Fruit fly (Drosophila melanogaster) whole organism, prepupa: ENCODE measurements around the gene Tektin-A.
A peak's percentile ranks its signal among the peaks of the same experiment; 100 is the strongest.

Source experiments
- CG11762 ChIP-seq: fragments of 200-800 bp; sonication (Bioruptor generic); optimal IDR thresholded peaks from 3 replicates; lab custom pipeline; 2016; ENCODE audit warnings: missing biosample characterization, missing genetic modification characterization; ENCODE audit not compliant: insufficient read depth
- CG11902 ChIP-seq: fragments of 200-800 bp; sonication (Bioruptor generic); optimal IDR thresholded peaks from 3 replicates; lab custom pipeline; 2016; ENCODE audit warnings: missing biosample characterization, missing genetic modification characterization
- CG15336 ChIP-seq: fragments of 200-800 bp; sonication (Bioruptor generic); IDR thresholded peaks from 2 replicates; pipeline ENCODE4 v1.3.6; 2022; ENCODE audit warnings: missing biosample characterization, missing genetic modification characterization
- CG16779 ChIP-seq: fragments of 200-800 bp; sonication (Bioruptor generic); optimal IDR thresholded peaks from 3 replicates; lab custom pipeline; 2017; ENCODE audit warnings: missing biosample characterization, mild to moderate bottlenecking, missing genetic modification characterization
- CG3032 ChIP-seq: fragments of 200-800 bp; optimal IDR thresholded peaks from 2 replicates; lab custom pipeline; 2019; ENCODE audit warnings: missing biosample characterization, mild to moderate bottlenecking, missing genetic modification characterization, moderate library complexity
- CG31627 ChIP-seq: fragments of 200-800 bp; sonication (Bioruptor generic); optimal IDR thresholded peaks from 3 replicates; lab custom pipeline; 2016; ENCODE audit warnings: missing biosample characterization, missing genetic modification characterization
- CG32006 ChIP-seq: fragments of 200-800 bp; sonication (Bioruptor generic); optimal IDR thresholded peaks from 3 replicates; lab custom pipeline; 2017; ENCODE audit warnings: missing biosample characterization, mild to moderate bottlenecking, missing genetic modification characterization
- CG3919 ChIP-seq: fragments of 200-800 bp; sonication (Bioruptor generic); optimal IDR thresholded peaks from 3 replicates; lab custom pipeline; 2016; ENCODE audit warnings: missing biosample characterization, missing genetic modification characterization
- CG4318 ChIP-seq: fragments of 200-800 bp; sonication (Bioruptor generic); optimal IDR thresholded peaks from 3 replicates; lab custom pipeline; 2017; ENCODE audit warnings: missing biosample characterization, mild to moderate bottlenecking, missing genetic modification characterization
- CG6163 ChIP-seq: fragments of 200-800 bp; sonication (Bioruptor generic); IDR thresholded peaks from 3 replicates; pipeline ENCODE4 v1.3.6; 2022; ENCODE audit warnings: missing biosample characterization, missing genetic modification characterization
- CG6276 ChIP-seq: fragments of 200-800 bp; sonication (Bioruptor generic); optimal IDR thresholded peaks from 2 replicates; lab custom pipeline; 2017; ENCODE audit warnings: missing biosample characterization, mild to moderate bottlenecking, missing genetic modification characterization
- CG6854 ChIP-seq: fragments of 200-800 bp; sonication (Bioruptor generic); optimal IDR thresholded peaks from 2 replicates; lab custom pipeline; 2017; ENCODE audit warnings: missing biosample characterization, mild to moderate bottlenecking, missing genetic modification characterization
- CG8319 ChIP-seq: fragments of 200-800 bp; sonication (Bioruptor generic); optimal IDR thresholded peaks from 3 replicates; lab custom pipeline; 2016; ENCODE audit warnings: missing biosample characterization, missing genetic modification characterization
- CG8632 ChIP-seq: fragments of 200-800 bp; sonication (Bioruptor generic); optimal IDR thresholded peaks from 3 replicates; lab custom pipeline; 2016; ENCODE audit warnings: missing biosample characterization, missing genetic modification characterization
- CG9139 ChIP-seq: fragments of 200-800 bp; sonication (Bioruptor generic); optimal IDR thresholded peaks from 3 replicates; lab custom pipeline; 2017; ENCODE audit warnings: missing biosample characterization, mild to moderate bottlenecking, missing genetic modification characterization
- Eip78C ChIP-seq: fragments of 200-800 bp; sonication (Bioruptor generic); peaks from one replicate; lab custom pipeline; 2016; ENCODE audit warnings: missing biosample characterization, missing genetic modification characterization
- Eip93F ChIP-seq: fragments of 200-800 bp; sonication (Bioruptor generic); optimal IDR thresholded peaks from 2 replicates; lab custom pipeline; 2016; ENCODE audit warnings: missing biosample characterization, mild to moderate bottlenecking, missing genetic modification characterization
- Ets21C ChIP-seq: fragments of 200-800 bp; sonication (Bioruptor generic); optimal IDR thresholded peaks from 3 replicates; lab custom pipeline; 2016; ENCODE audit warnings: missing biosample characterization, missing genetic modification characterization
- Ets96B ChIP-seq: fragments of 200-800 bp; optimal IDR thresholded peaks from 2 replicates; lab custom pipeline; 2019; ENCODE audit warnings: missing biosample characterization, mild to moderate bottlenecking, missing genetic modification characterization, moderate library complexity
- Gug ChIP-seq: fragments of 200-800 bp; sonication (Bioruptor generic); IDR thresholded peaks from 2 replicates; pipeline ENCODE4 v1.3.6; 2022; ENCODE audit warnings: missing biosample characterization, missing genetic modification characterization
- Hr39 ChIP-seq: fragments of 200-800 bp; sonication (Bioruptor generic); optimal IDR thresholded peaks from 2 replicates; lab custom pipeline; 2016; ENCODE audit warnings: missing biosample characterization, missing genetic modification characterization
- Met ChIP-seq: fragments of 200-800 bp; sonication (Bioruptor generic); optimal IDR thresholded peaks from 3 replicates; lab custom pipeline; 2016; ENCODE audit warnings: missing biosample characterization, missing genetic modification characterization
- OdsH ChIP-seq: fragments of 200-800 bp; sonication (Bioruptor generic); optimal IDR thresholded peaks from 3 replicates; lab custom pipeline; 2016; ENCODE audit warnings: missing biosample characterization, missing genetic modification characterization
- Smox ChIP-seq: fragments of 200-800 bp; sonication (Bioruptor generic); optimal IDR thresholded peaks from 3 replicates; lab custom pipeline; 2016; ENCODE audit warnings: missing biosample characterization, missing genetic modification characterization
- Sox102F ChIP-seq: fragments of 200-800 bp; sonication (Bioruptor generic); optimal IDR thresholded peaks from 2 replicates; lab custom pipeline; 2016; ENCODE audit warnings: missing biosample characterization, mild to moderate bottlenecking, missing genetic modification characterization
- Sox14 ChIP-seq: fragments of 200-800 bp; sonication (Bioruptor generic); optimal IDR thresholded peaks from 3 replicates; lab custom pipeline; 2016; ENCODE audit warnings: missing biosample characterization, missing genetic modification characterization
- achi ChIP-seq: fragments of 200-800 bp; sonication (Bioruptor generic); optimal IDR thresholded peaks from 3 replicates; lab custom pipeline; 2016; ENCODE audit warnings: missing biosample characterization, missing genetic modification characterization
- dac ChIP-seq: fragments of 200-800 bp; sonication (Bioruptor generic); optimal IDR thresholded peaks from 2 replicates; lab custom pipeline; 2017; ENCODE audit warnings: missing biosample characterization, mild to moderate bottlenecking, missing genetic modification characterization
- dsx ChIP-seq: fragments of 200-800 bp; optimal IDR thresholded peaks from 3 replicates; lab custom pipeline; 2019; ENCODE audit warnings: missing biosample characterization, mild to moderate bottlenecking, missing genetic modification characterization, moderate library complexity; ENCODE audit not compliant: poor library complexity, severe bottlenecking
- eg ChIP-seq: fragments of 200-800 bp; sonication (Bioruptor generic); IDR thresholded peaks from 3 replicates; pipeline ENCODE4 v1.3.6; 2022; ENCODE audit warnings: missing biosample characterization, missing genetic modification characterization
- fd85E ChIP-seq: fragments of 200-800 bp; sonication (Bioruptor generic); optimal IDR thresholded peaks from 3 replicates; lab custom pipeline; 2016; ENCODE audit warnings: missing biosample characterization, missing genetic modification characterization
- fkh ChIP-seq: fragments of 200-800 bp; sonication (Bioruptor generic); optimal IDR thresholded peaks from 3 replicates; lab custom pipeline; 2017; ENCODE audit warnings: missing biosample characterization, mild to moderate bottlenecking, missing genetic modification characterization, moderate library complexity
- lz ChIP-seq: fragments of 200-800 bp; sonication (Bioruptor generic); optimal IDR thresholded peaks from 3 replicates; lab custom pipeline; 2016; ENCODE audit warnings: missing biosample characterization, missing genetic modification characterization
- pdm3 ChIP-seq: fragments of 200-800 bp; sonication (Bioruptor generic); optimal IDR thresholded peaks from 3 replicates; lab custom pipeline; 2016; ENCODE audit warnings: missing biosample characterization, missing genetic modification characterization
- salr ChIP-seq, 2 experiments: fragments of 200-800 bp; sonication (Bioruptor generic); optimal IDR thresholded peaks; 3 replicates each; lab custom pipeline; 2016 to 2018; ENCODE audit warnings: missing biosample characterization in 2 of 2, missing genetic modification characterization in 2 of 2, mild to moderate bottlenecking in 1 of 2
- spab ChIP-seq: fragments of 200-800 bp; sonication (Bioruptor generic); optimal IDR thresholded peaks from 2 replicates; lab custom pipeline; 2017; ENCODE audit warnings: missing biosample characterization, mild to moderate bottlenecking, missing genetic modification characterization, missing genetic modification reagents
- svp ChIP-seq: fragments of 200-800 bp; sonication (Bioruptor generic); peaks from one replicate; lab custom pipeline; 2016; ENCODE audit warnings: missing biosample characterization, missing genetic modification characterization
- topi ChIP-seq: fragments of 200-800 bp; sonication (Bioruptor generic); optimal IDR thresholded peaks from 3 replicates; lab custom pipeline; 2016; ENCODE audit warnings: missing biosample characterization, missing genetic modification characterization

Tektin-A gene

DNA sequence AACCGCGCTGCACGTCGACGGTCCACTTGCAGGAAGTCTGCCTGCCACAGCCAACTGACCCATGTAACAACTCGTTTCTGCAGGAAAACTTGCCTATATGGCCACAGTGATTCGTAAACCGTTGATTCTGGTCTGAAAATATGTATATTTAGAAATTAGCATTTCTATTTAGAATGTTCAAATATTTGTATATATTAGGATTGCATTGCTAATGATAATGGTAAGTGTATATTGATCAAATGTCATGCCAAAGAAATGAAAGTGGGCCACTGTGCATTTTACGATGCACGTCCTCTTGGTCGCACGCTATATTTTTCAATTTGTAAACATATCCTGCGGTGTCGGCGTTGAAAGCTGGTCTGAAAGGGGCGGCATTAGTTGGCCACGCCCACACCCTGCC is 32.3 kb downstream of the Tektin-A start (continued):
- TF ChIP-seq CG8319 (GFP tag; lab: Kevin White, UChicago) (peak; percentile 30), CG3032 (tag; lab: Kevin White, UChicago) (no peak), CG9139 (no peak), CG31627 (GFP tag; lab: Kevin White, UChicago) (peak; percentile 30), CG6163 (GFP tag; lab: Robert Waterston, UW) (peak; percentile 60; the same call in 1 of the 3 replicates), Ets21C (GFP tag; lab: Kevin White, UChicago) (peak; percentile 16), CG15336 (no peak), spab (GFP tag; lab: Kevin White, UChicago) (peak; percentile 43), CG11762 (GFP tag; lab: Kevin White, UChicago) (no peak), CG6276 (no peak), CG16779 (tag; lab: Kevin White, UChicago) (no peak), svp (GFP tag; lab: Kevin White, UChicago) (peak; percentile 72), CG6854 (GFP tag; lab: Kevin White, UChicago) (no peak), Gug (GFP tag; lab: Robert Waterston, UW) (0 out of 2 replicates have a peak, but pooled peaks have one; percentile 18), fd85E (GFP tag; lab: Kevin White, UChicago) (no peak), salr (GFP tag; optimal IDR thresholded peaks at IDR 0.05; lab: Kevin White, UChicago) (no peak), Sox102F (peak; percentile 42), Sox14 (GFP tag; lab: Kevin White, UChicago) (peak; percentile 16), CG8632 (GFP tag; lab: Kevin White, UChicago) (peak; percentile 9), dsx (GFP tag; lab: Kevin White, UChicago) (no peak), Eip93F (no peak), fkh (GFP tag; lab: Kevin White, UChicago) (no peak), Met (peak; percentile 39), Hr39 (GFP tag; lab: Kevin White, UChicago) (peak; percentile 26), CG4318 (no peak), CG32006 (peak; percentile 40), OdsH (GFP tag; lab: Kevin White, UChicago) (peak; percentile 29)

DNA sequence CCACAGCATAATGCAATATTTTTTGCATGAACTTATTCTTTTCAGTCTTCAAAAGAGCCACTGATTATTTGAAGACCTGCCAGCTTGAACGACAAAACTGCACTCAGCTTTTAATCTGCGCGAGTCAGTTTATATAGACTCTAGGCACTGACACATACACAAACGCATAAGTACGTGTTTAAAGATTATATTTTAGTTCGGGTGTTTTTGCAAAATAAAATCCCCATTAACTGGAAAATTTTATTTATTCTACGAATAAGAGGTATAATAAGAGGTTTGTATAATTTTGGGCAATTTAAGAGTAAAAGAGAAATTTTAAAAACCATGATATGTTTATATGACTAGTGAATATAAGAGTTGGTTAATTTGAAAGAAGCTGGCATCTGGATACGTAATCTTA is 39.8 kb downstream of the Tektin-A start, which contains the start of gene Tep1:
TSS of gene Tep1 (minus strand) at position 101 of the 400 bp plus-strand sequence.
- TF ChIP-seq CG31627 (GFP tag; lab: Kevin White, UChicago) (no peak), eg (GFP tag; lab: Robert Waterston, UW) (no peak), CG8632 (GFP tag; lab: Kevin White, UChicago) (no peak), svp (GFP tag; lab: Kevin White, UChicago) (no peak), topi (GFP tag; lab: Kevin White, UChicago) (no peak), pdm3 (GFP tag; lab: Kevin White, UChicago) (no peak), achi (GFP tag; lab: Kevin White, UChicago) (no peak), CG9139 (no peak), Smox (GFP tag; lab: Kevin White, UChicago) (no peak), Sox102F (no peak), Sox14 (GFP tag; lab: Kevin White, UChicago) (no peak), CG11902 (GFP tag; lab: Kevin White, UChicago) (no peak), CG3919 (GFP tag; lab: Kevin White, UChicago) (no peak), Ets21C (GFP tag; lab: Kevin White, UChicago) (no peak), CG32006 (no peak), dac (GFP tag; lab: Kevin White, UChicago) (no peak), Ets96B (tag; lab: Kevin White, UChicago) (no peak), fkh (GFP tag; lab: Kevin White, UChicago) (no peak), Eip78C (no peak), lz (GFP tag; lab: Kevin White, UChicago) (no peak)
- TF ChIP-seq, all 60 proteins: peak for 0

DNA sequence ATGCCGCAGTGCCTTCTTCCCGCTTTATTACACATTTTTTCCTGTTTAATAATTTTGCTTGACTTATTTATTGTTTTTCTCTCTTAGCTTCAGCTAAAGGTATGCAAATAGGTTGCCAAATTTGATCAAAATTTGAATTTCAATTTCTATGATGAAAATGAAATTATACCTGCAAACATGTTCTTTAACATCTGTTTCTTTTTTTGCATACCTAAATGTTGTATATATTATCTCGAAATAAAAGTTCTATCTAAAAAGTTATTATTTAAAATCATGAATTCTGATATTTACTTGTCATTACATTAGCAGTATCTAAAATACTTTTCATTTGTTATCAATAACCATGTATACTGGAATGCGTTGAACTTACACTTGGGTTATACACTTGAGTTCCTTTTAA is 41.2 kb downstream of the Tektin-A start, which contains the start of gene CG31735:
TSS of gene CG31735 (plus strand) at position 301 of the 400 bp plus-strand sequence.
- no peak for TF ChIP-seq CG11902 (GFP tag; lab: Kevin White, UChicago)
- no peak for TF ChIP-seq Hr39 (GFP tag; lab: Kevin White, UChicago)
- TF ChIP-seq CG8632 (GFP tag; lab: Kevin White, UChicago): no peak
- no peak for TF ChIP-seq CG9139
